Worm (Caenorhabditis elegans) whole organism, L1 larva: ENCODE data around the gene F11E6.8.
A peak's percentile ranks its signal among the peaks of the same experiment; 100 is the strongest.

Experiments
- C16A3.4 ChIP-seq: fragments of 150-350 bp; optimal IDR thresholded peaks from 2 replicates; lab custom pipeline; 2014; ENCODE audit warnings: missing biosample characterization, missing genetic modification characterization
- Y116A8C.19 ChIP-seq: sonication (generic microtip); optimal IDR thresholded peaks from 2 replicates; lab custom pipeline; 2016; ENCODE audit warnings: missing compliant biosample characterization, missing genetic modification characterization, borderline replicate concordance
- alr-1 ChIP-seq: fragments of 200-800 bp; sonication (Bioruptor generic); optimal IDR thresholded peaks from 2 replicates; lab custom pipeline; 2018; ENCODE audit warnings: borderline replicate concordance, mild to moderate bottlenecking, missing genetic modification characterization, missing compliant biosample characterization
- aly-2 ChIP-seq: fragments of 150-350 bp; optimal IDR thresholded peaks from 2 replicates; lab custom pipeline; 2014; ENCODE audit warnings: missing biosample characterization, missing genetic modification characterization
- blmp-1 ChIP-seq: fragments of 150-350 bp; optimal IDR thresholded peaks from 2 replicates; lab custom pipeline; 2014; ENCODE audit warnings: missing biosample characterization, missing genetic modification characterization
- ceh-8 ChIP-seq: fragments of 200-800 bp; sonication (Bioruptor generic); optimal IDR thresholded peaks from 2 replicates; lab custom pipeline; 2018; ENCODE audit warnings: mild to moderate bottlenecking, missing genetic modification characterization, moderate library complexity, missing compliant biosample characterization
- ceh-82 ChIP-seq, 3 experiments: fragments of 150-350 bp in 1 of 3; sonication (generic microtip) in 2 of 3; optimal IDR thresholded peaks; 2 replicates each; lab custom pipeline; 2014 to 2017; ENCODE audit warnings: missing biosample characterization in 3 of 3, missing genetic modification characterization in 3 of 3
- ceh-88 ChIP-seq: fragments of 200-800 bp; sonication (Bioruptor generic); IDR thresholded peaks from 2 replicates; pipeline ENCODE4 v1.3.6; 2022; ENCODE audit warnings: missing genetic modification characterization, missing compliant biosample characterization
- ces-1 ChIP-seq: fragments of 150-350 bp; optimal IDR thresholded peaks from 2 replicates; lab custom pipeline; 2014; ENCODE audit warnings: missing biosample characterization, missing genetic modification reagents, missing genetic modification characterization
- dsc-1 ChIP-seq: sonication (generic microtip); optimal IDR thresholded peaks from 2 replicates; lab custom pipeline; 2016; ENCODE audit warnings: mild to moderate bottlenecking, missing genetic modification characterization, missing compliant biosample characterization
- efl-1 ChIP-seq, 4 experiments: fragments of 150-350 bp; optimal IDR thresholded peaks in 3 of 4; peaks in 1 of 4; 1 replicate in 1 of 4; 2 replicates in 3 of 4; lab custom pipeline; 2014; ENCODE audit warnings: missing biosample characterization in 2 of 4, missing genetic modification characterization in 2 of 4, missing genetic modification reagents in 2 of 4
- egl-27 ChIP-seq, 2 experiments: fragments of 150-350 bp in 1 of 2; sonication (generic microtip); optimal IDR thresholded peaks; 3 replicates each; lab custom pipeline; 2017 to 2018; ENCODE audit warnings: missing biosample characterization in 2 of 2, missing genetic modification characterization in 2 of 2, missing genetic modification reagents in 2 of 2
- elt-3 ChIP-seq, 6 experiments: fragments of 150-350 bp in 1 of 6; sonication (generic microtip); optimal IDR thresholded peaks; 2 replicates each; lab custom pipeline; 2017 to 2018; ENCODE audit warnings: missing biosample characterization in 6 of 6, missing genetic modification characterization in 6 of 6, inconsistent platforms in 1 of 6
- fkh-10 ChIP-seq: sonication (generic microtip); optimal IDR thresholded peaks from 2 replicates; lab custom pipeline; 2017; ENCODE audit warnings: missing biosample characterization, missing genetic modification reagents, missing genetic modification characterization
- fkh-4 ChIP-seq: sonication (generic microtip); optimal IDR thresholded peaks from 2 replicates; lab custom pipeline; 2016; ENCODE audit warnings: missing compliant biosample characterization, missing genetic modification characterization, borderline replicate concordance
- grh-1 ChIP-seq: fragments of 200-800 bp; sonication (Bioruptor generic); IDR thresholded peaks from 2 replicates; pipeline ENCODE4 v1.3.6; 2022; ENCODE audit warnings: missing genetic modification reagents, missing genetic modification characterization, missing compliant biosample characterization
- hlh-17 ChIP-seq: fragments of 200-800 bp; sonication (Bioruptor generic); optimal IDR thresholded peaks from 2 replicates; lab custom pipeline; 2018; ENCODE audit warnings: missing genetic modification characterization, mild to moderate bottlenecking, missing compliant biosample characterization, moderate library complexity, borderline replicate concordance
- hpl-2 ChIP-seq: fragments of 150-350 bp; optimal IDR thresholded peaks from 2 replicates; lab custom pipeline; 2014; ENCODE audit warnings: missing biosample characterization, missing genetic modification reagents, missing genetic modification characterization
- isw-1 ChIP-seq: fragments of 200-800 bp; sonication (Bioruptor generic); IDR thresholded peaks from 2 replicates; pipeline ENCODE4 v1.3.6; 2022; ENCODE audit warnings: missing genetic modification characterization, missing compliant biosample characterization
- jun-1 ChIP-seq: fragments of 150-350 bp; optimal IDR thresholded peaks from 2 replicates; lab custom pipeline; 2014; ENCODE audit warnings: missing biosample characterization, missing genetic modification reagents, missing genetic modification characterization
- lin-13 ChIP-seq: fragments of 150-350 bp; optimal IDR thresholded peaks from 2 replicates; lab custom pipeline; 2014; ENCODE audit warnings: missing biosample characterization, missing genetic modification reagents, missing genetic modification characterization
- lin-14 ChIP-seq: fragments of 200-800 bp; sonication (Bioruptor generic); optimal IDR thresholded peaks from 2 replicates; lab custom pipeline; 2018; ENCODE audit warnings: mild to moderate bottlenecking, missing genetic modification characterization, moderate library complexity, missing compliant biosample characterization
- lin-35 ChIP-seq, 2 experiments: fragments of 150-350 bp; optimal IDR thresholded peaks; 2 replicates each; lab custom pipeline; 2014; ENCODE audit warnings: missing biosample characterization in 2 of 2, missing genetic modification characterization in 2 of 2, missing genetic modification reagents in 2 of 2
- lin-39 ChIP-seq: fragments of 150-350 bp; optimal IDR thresholded peaks from 2 replicates; lab custom pipeline; 2014; ENCODE audit warnings: missing biosample characterization, missing genetic modification reagents, missing genetic modification characterization
- lsy-2 ChIP-seq, 2 experiments: fragments of 150-350 bp; optimal IDR thresholded peaks; 2 replicates each; lab custom pipeline; 2014; ENCODE audit warnings: missing biosample characterization in 2 of 2, missing genetic modification characterization in 2 of 2
- mab-9 ChIP-seq: fragments of 200-800 bp; sonication (Bioruptor generic); IDR thresholded peaks from 2 replicates; pipeline ENCODE4 v1.3.6; 2022; ENCODE audit warnings: missing genetic modification reagents, missing genetic modification characterization, missing compliant biosample characterization
- mdl-1 ChIP-seq, 2 experiments: fragments of 150-350 bp; optimal IDR thresholded peaks; 2 replicates each; lab custom pipeline; 2014 to 2017; ENCODE audit warnings: missing biosample characterization in 2 of 2, missing genetic modification characterization in 2 of 2, inconsistent platforms in 1 of 2
- mef-2 ChIP-seq: fragments of 150-350 bp; optimal IDR thresholded peaks from 2 replicates; lab custom pipeline; 2014; ENCODE audit warnings: missing biosample characterization, missing genetic modification characterization
- nhr-11 ChIP-seq: fragments of 150-350 bp; optimal IDR thresholded peaks from 2 replicates; lab custom pipeline; 2014; ENCODE audit warnings: missing biosample characterization, missing genetic modification characterization
- nhr-12 ChIP-seq: sonication (generic microtip); optimal IDR thresholded peaks from 2 replicates; lab custom pipeline; 2017; ENCODE audit warnings: missing biosample characterization, missing genetic modification characterization
- nhr-19 ChIP-seq: fragments of 200-800 bp; sonication (Bioruptor generic); conservative IDR thresholded peaks from 2 replicates; pipeline ENCODE4 v1.3.6; 2022; ENCODE audit warnings: missing genetic modification characterization, missing compliant biosample characterization
- nhr-20 ChIP-seq: sonication (generic microtip); optimal IDR thresholded peaks from 2 replicates; lab custom pipeline; 2016; ENCODE audit warnings: mild to moderate bottlenecking, missing genetic modification characterization, missing compliant biosample characterization
- nhr-237 ChIP-seq: fragments of 150-350 bp; optimal IDR thresholded peaks from 2 replicates; lab custom pipeline; 2014; ENCODE audit warnings: missing biosample characterization, missing genetic modification characterization
- nhr-28 ChIP-seq: fragments of 150-350 bp; optimal IDR thresholded peaks from 2 replicates; lab custom pipeline; 2014; ENCODE audit warnings: missing biosample characterization, missing genetic modification characterization
- nhr-47 ChIP-seq: sonication (generic microtip); optimal IDR thresholded peaks from 2 replicates; lab custom pipeline; 2016; ENCODE audit warnings: mild to moderate bottlenecking, missing genetic modification characterization, moderate library complexity, missing compliant biosample characterization
- nhr-71 ChIP-seq: sonication (generic microtip); optimal IDR thresholded peaks from 2 replicates; lab custom pipeline; 2016; ENCODE audit warnings: mild to moderate bottlenecking, missing genetic modification characterization, moderate library complexity, missing compliant biosample characterization
- nhr-77 ChIP-seq: fragments of 150-350 bp; optimal IDR thresholded peaks from 2 replicates; lab custom pipeline; 2014; ENCODE audit warnings: missing biosample characterization, missing genetic modification characterization
- nhr-84 ChIP-seq: sonication (generic microtip); optimal IDR thresholded peaks from 2 replicates; lab custom pipeline; 2017; ENCODE audit warnings: missing biosample characterization, missing genetic modification characterization
- nhr-85 ChIP-seq: sonication (generic microtip); peaks from one replicate; lab custom pipeline; 2016; ENCODE audit warnings: missing genetic modification characterization, inconsistent platforms, missing compliant biosample characterization
- nhr-90 ChIP-seq: sonication (generic microtip); optimal IDR thresholded peaks from 2 replicates; lab custom pipeline; 2016; ENCODE audit warnings: mild to moderate bottlenecking, missing genetic modification characterization, missing compliant biosample characterization; ENCODE audit not compliant: poor library complexity
- pax-3 ChIP-seq: fragments of 200-800 bp; sonication (Bioruptor generic); optimal IDR thresholded peaks from 2 replicates; lab custom pipeline; 2018; ENCODE audit warnings: mild to moderate bottlenecking, missing genetic modification characterization, moderate library complexity, missing compliant biosample characterization
- pqm-1 ChIP-seq: sonication (generic microtip); optimal IDR thresholded peaks from 3 replicates; lab custom pipeline; 2017; ENCODE audit warnings: missing biosample characterization, missing genetic modification characterization
- skn-1 ChIP-seq: fragments of 150-350 bp; optimal IDR thresholded peaks from 2 replicates; lab custom pipeline; 2014; ENCODE audit warnings: missing biosample characterization, missing genetic modification characterization
- snu-23 ChIP-seq: sonication (generic microtip); optimal IDR thresholded peaks from 2 replicates; lab custom pipeline; 2016; ENCODE audit warnings: missing genetic modification characterization, missing compliant biosample characterization
- sptf-1 ChIP-seq: fragments of 150-350 bp; optimal IDR thresholded peaks from 2 replicates; lab custom pipeline; 2014; ENCODE audit warnings: missing biosample characterization, missing genetic modification characterization
- tbx-2 ChIP-seq: sonication (generic microtip); optimal IDR thresholded peaks from 2 replicates; lab custom pipeline; 2016; ENCODE audit warnings: missing genetic modification characterization, missing compliant biosample characterization
- unc-130 ChIP-seq: fragments of 150-350 bp; optimal IDR thresholded peaks from 2 replicates; lab custom pipeline; 2017; ENCODE audit warnings: missing biosample characterization, missing genetic modification characterization, inconsistent platforms
- unc-30 ChIP-seq: sonication (generic microtip); optimal IDR thresholded peaks from 2 replicates; lab custom pipeline; 2017; ENCODE audit warnings: missing biosample characterization, missing genetic modification characterization
- ztf-11 ChIP-seq, 2 experiments: sonication (generic microtip); optimal IDR thresholded peaks; 2 replicates each; lab custom pipeline; 2016 to 2017; ENCODE audit warnings: missing genetic modification characterization in 2 of 2, missing biosample characterization in 1 of 2, missing compliant biosample characterization in 1 of 2

F11E6.8 gene

ce11 chrIV:17463108-17463608 lies 12.8 kb upstream of the F11E6.8 start, which contains the start of gene F11E6.10:
Gene F11E6.10 (minus strand): TSS chrIV:17463158.
- TF ChIP-seq dsc-1 (tag; lab: Kevin White, UChicago) (peak; percentile 79), nhr-28 (no peak), efl-1 (optimal IDR thresholded peaks at IDR 0.05; lab: Kevin White, UChicago) (no peak), efl-1 (GFP tag; optimal IDR thresholded peaks at IDR 0.05 in 1 of 2; lab: Kevin White, UChicago) (no peak), nhr-47 (peak; percentile 9), pax-3 (tag; lab: Kevin White, UChicago) (peak; percentile 64), hlh-17 (no peak), blmp-1 (tag; lab: Kevin White, UChicago) (no peak), mab-9 (GFP tag; lab: Robert Waterston, UW) (no peak), snu-23 (GFP tag; lab: Kevin White, UChicago) (no peak), Y116A8C.19 (tag; lab: Kevin White, UChicago) (no peak)

ce11 chrIV:17461222-17461707 lies 10.9 kb upstream of the F11E6.8 start, which contains the start of gene rif-1.1:
Gene rif-1.1 (minus strand): TSS chrIV:17461272.
- TF ChIP-seq sptf-1 (tag; lab: Kevin White, UChicago) (no peak), fkh-10 (GFP tag; lab: Kevin White, UChicago) (no peak), ceh-82 (tag; optimal IDR thresholded peaks at IDR 0.05; lab: Kevin White, UChicago) (peak in 1 of 3 experiments; percentile 57), ces-1 (GFP tag; lab: Kevin White, UChicago) (no peak), lsy-2 (tag; optimal IDR thresholded peaks at IDR 0.05; lab: Kevin White, UChicago) (peak; percentile 57 to 95), nhr-85 (tag; lab: Kevin White, UChicago) (peak; percentile 5), unc-130 (tag; lab: Kevin White, UChicago) (peak; percentile 4), pqm-1 (tag; lab: Kevin White, UChicago) (no peak), C16A3.4 (peak; percentile 70), hlh-17 (no peak), fkh-4 (tag; lab: Kevin White, UChicago) (no peak), nhr-71 (tag; lab: Kevin White, UChicago) (no peak), egl-27 (tag; optimal IDR thresholded peaks at IDR 0.05; lab: Kevin White, UChicago) (no peak), ceh-8 (no peak), aly-2 (tag; lab: Kevin White, UChicago) (no peak), isw-1 (GFP tag; lab: Robert Waterston, UW) (no peak), nhr-12 (tag; lab: Kevin White, UChicago) (no peak), tbx-2 (tag; lab: Kevin White, UChicago) (peak; percentile 36), lin-35 (GFP tag; optimal IDR thresholded peaks at IDR 0.05; lab: Kevin White, UChicago) (peak; percentile 91 to 97), nhr-19 (GFP tag; lab: Robert Waterston, UW) (no peak), nhr-77 (peak; percentile 41), lin-14 (GFP tag; lab: Kevin White, UChicago) (no peak), lin-13 (GFP tag; lab: Kevin White, UChicago) (no peak), hpl-2 (GFP tag; lab: Kevin White, UChicago) (peak; percentile 6), blmp-1 (tag; lab: Kevin White, UChicago) (peak; percentile 42), dsc-1 (tag; lab: Kevin White, UChicago) (peak; percentile 22), alr-1 (tag; lab: Kevin White, UChicago) (no peak), efl-1 (optimal IDR thresholded peaks at IDR 0.05; lab: Kevin White, UChicago) (peak; percentile 93 to 94), efl-1 (GFP tag; optimal IDR thresholded peaks at IDR 0.05 in 1 of 2; lab: Kevin White, UChicago) (peak; percentile 93 to 99), elt-3 (tag; optimal IDR thresholded peaks at IDR 0.05; lab: Kevin White, UChicago) (no peak), unc-30 (tag; lab: Kevin White, UChicago) (no peak), mef-2 (tag; lab: Kevin White, UChicago) (no peak), ceh-88 (GFP tag; lab: Robert Waterston, UW) (no peak), lin-39 (tag; lab: Kevin White, UChicago) (no peak), nhr-237 (no peak), mdl-1 (tag; optimal IDR thresholded peaks at IDR 0.05; lab: Kevin White, UChicago) (no peak), ztf-11 (tag; optimal IDR thresholded peaks at IDR 0.05; lab: Kevin White, UChicago) (no peak), grh-1 (GFP tag; lab: Robert Waterston, UW) (no peak), nhr-11 (tag; lab: Kevin White, UChicago) (no peak), nhr-90 (tag; lab: Kevin White, UChicago) (peak; percentile 30), nhr-20 (tag; lab: Kevin White, UChicago) (peak; percentile 44), jun-1 (tag; lab: Kevin White, UChicago) (no peak), nhr-84 (tag; lab: Kevin White, UChicago) (no peak), skn-1 (tag; lab: Kevin White, UChicago) (peak; percentile 52)
